Fruit fly (Drosophila melanogaster) S2 (cell line): Measurements from ENCODE around the gene CG15042.

Source experiments
- CG8478 ChIP-seq: fragments of >200 bp; optimal IDR thresholded peaks from 2 replicates; lab custom pipeline; 2018
- CTCF ChIP-seq, 2 experiments: fragments of >200 bp; optimal IDR thresholded peaks; 2 replicates each; lab custom pipeline; 2018

- TF ChIP-seq CG8478, result no peak
- TF ChIP-seq CTCF (optimal IDR thresholded peaks at IDR 0.05; lab: Kevin White, UChicago), result no peak
Measured at dm6 chrX:18524594-18525266, 3.3 kb downstream of the CG15042 start.
